Fruit fly (Drosophila melanogaster): ENCODE results near the gene CG31272.

Gene CG31272

DNA sequence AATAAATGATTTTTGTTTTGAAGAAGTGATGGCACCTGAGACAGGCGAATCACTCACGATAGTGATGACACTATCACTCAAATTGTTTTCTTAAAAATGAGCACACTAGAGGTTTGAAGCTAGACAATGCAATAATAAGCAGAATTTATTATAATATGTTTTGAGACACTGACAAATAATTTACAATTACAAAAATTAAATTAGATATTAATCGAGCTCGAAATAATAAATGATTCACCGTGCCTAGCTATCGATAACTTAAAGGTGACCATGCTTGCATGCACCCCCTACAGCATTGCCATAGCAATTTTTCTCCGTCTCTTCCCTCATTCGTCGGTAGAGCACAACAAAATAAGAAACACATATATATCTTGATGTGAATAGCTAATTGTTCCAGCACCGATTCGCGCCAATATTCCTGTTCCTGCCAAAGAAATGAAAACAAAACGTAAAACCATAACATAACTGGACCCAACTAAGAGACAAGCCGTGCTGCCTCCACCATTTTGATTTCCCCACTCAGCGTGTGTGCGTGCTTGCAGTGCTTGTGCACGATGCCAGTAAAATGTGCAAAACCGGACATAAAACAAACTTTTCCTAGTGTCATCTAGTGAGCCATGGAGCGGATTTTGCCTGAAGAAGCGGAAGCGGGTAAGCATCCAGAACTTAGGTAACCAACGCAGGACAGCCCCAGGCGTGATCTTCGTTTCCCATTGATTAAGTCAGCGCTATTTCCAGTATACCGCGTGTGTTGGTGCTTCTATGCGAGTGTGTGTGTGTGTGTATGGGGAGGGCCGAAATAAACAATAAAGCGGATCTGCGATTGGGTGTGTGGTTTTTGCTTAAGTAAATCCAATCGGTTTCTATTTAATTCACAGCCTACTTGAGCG, 2.0 kb upstream of the CG31272 start, which contains the start of the genes MED7 and Cap-H2 (continued):
- TF ChIP-seq CG4617 (GFP tag; optimal IDR thresholded peaks at IDR 0.05; ENCODE audit: borderline replicate concordance) (peak; percentile 98), CG18599 (GFP tag; optimal IDR thresholded peaks at IDR 0.05) (no peak), wor (GFP tag; IDR thresholded peaks at IDR 0.05) (peak; percentile 59), CG17385 (GFP tag; optimal IDR thresholded peaks at IDR 0.05) (peak; percentile 60), CG7928 (GFP tag; optimal IDR thresholded peaks at IDR 0.05) (peak; percentile 18), chm (GFP tag; IDR thresholded peaks at IDR 0.05) (peak; percentile 60; the same call in 1 of the 2 replicates), CG7745 (tag; optimal IDR thresholded peaks at IDR 0.05) (no peak), Dek (tag; optimal IDR thresholded peaks at IDR 0.05) (peak; percentile 69), CG3726 (GFP tag; IDR thresholded peaks at IDR 0.05) (no peak), shn (GFP tag; optimal IDR thresholded peaks at IDR 0.05) (peak; percentile 73), tup (GFP tag; optimal IDR thresholded peaks at IDR 0.05) (peak; percentile 58), salm (tag; optimal IDR thresholded peaks at IDR 0.05) (no peak), CG6654 (GFP tag; optimal IDR thresholded peaks at IDR 0.05) (peak; percentile 7), Dip3 (GFP tag; optimal IDR thresholded peaks at IDR 0.05) (peak; percentile 71), Six4 (GFP tag; optimal IDR thresholded peaks at IDR 0.05) (peak; percentile 38), CG18619 (GFP tag; optimal IDR thresholded peaks at IDR 0.05) (peak; percentile 52), ci (GFP tag; IDR thresholded peaks at IDR 0.05) (peak; percentile 77), tap (tag; optimal IDR thresholded peaks at IDR 0.05) (peak; percentile 51), CG31388 (GFP tag; optimal IDR thresholded peaks at IDR 0.05) (peak; percentile 76), fu2 (GFP tag; optimal IDR thresholded peaks at IDR 0.05) (peak; percentile 61), Camta (GFP tag; optimal IDR thresholded peaks at IDR 0.05) (peak; percentile 79), CkIIα-i1 (GFP tag; IDR thresholded peaks at IDR 0.05) (no peak), NK7.1 (GFP tag; optimal IDR thresholded peaks at IDR 0.05) (no peak), CG8290 (GFP tag; optimal IDR thresholded peaks at IDR 0.05) (peak; percentile 79), CG8290 (tag; optimal IDR thresholded peaks at IDR 0.05) (peak in 1 of 2 experiments; percentile 68), Nf-YA (GFP tag; IDR thresholded peaks at IDR 0.05) (peak; percentile 17; the same call in 1 of the 2 replicates), ab (GFP tag; optimal IDR thresholded peaks at IDR 0.05) (peak; percentile 42), CG12236 (GFP tag; optimal IDR thresholded peaks at IDR 0.05) (peak; percentile 44), CG4730 (GFP tag; IDR thresholded peaks at IDR 0.05) (peak; percentile 77), CG11085 (GFP tag; IDR thresholded peaks at IDR 0.05) (peak; percentile 65), CTCF (GFP tag; optimal IDR thresholded peaks at IDR 0.05) (no peak), lbe (GFP tag; optimal IDR thresholded peaks at IDR 0.05) (peak; percentile 69), dpn (GFP tag; optimal IDR thresholded peaks at IDR 0.05) (peak; percentile 81 to 85), Adf1 (GFP tag; IDR thresholded peaks at IDR 0.05) (peak; percentile 61), Xbp1 (GFP tag; optimal IDR thresholded peaks at IDR 0.05) (peak; percentile 90), E2f2 (GFP tag; IDR thresholded peaks at IDR 0.05) (peak; percentile 51), grn (GFP tag; optimal IDR thresholded peaks at IDR 0.05) (peak; percentile 20), HLHmδ (GFP tag; optimal IDR thresholded peaks at IDR 0.05) (no peak), Gsc (GFP tag; IDR thresholded peaks at IDR 0.05) (no peak), CG4404 (GFP tag; IDR thresholded peaks at IDR 0.05) (peak; percentile 84), ash1 (GFP tag; optimal IDR thresholded peaks at IDR 0.05) (peak; percentile 50), wek (GFP tag; optimal IDR thresholded peaks at IDR 0.05) (no peak), stc (GFP tag; IDR thresholded peaks at IDR 0.05) (peak; percentile 16; the same call in 1 of the 2 replicates), peb (GFP tag; IDR thresholded peaks at IDR 0.05) (peak; percentile 53; the same call in 1 of the 2 replicates), Fer3 (tag; optimal IDR thresholded peaks at IDR 0.05) (peak; percentile 62), CG17361 (GFP tag; IDR thresholded peaks at IDR 0.05) (peak; percentile 81), slp2 (GFP tag; optimal IDR thresholded peaks at IDR 0.05) (peak; percentile 56), ranshi (GFP tag; IDR thresholded peaks at IDR 0.05) (peak; percentile 91), chif (GFP tag; optimal IDR thresholded peaks at IDR 0.05) (peak; percentile 74 to 83), Deaf1 (tag; optimal IDR thresholded peaks at IDR 0.05) (no peak), eve (GFP tag; optimal IDR thresholded peaks at IDR 0.05) (no peak)

Measured in whole organism, embryonic.